Fruit fly (Drosophila melanogaster) whole organism, embryonic: ENCODE data around the gene smo.

Experiments used
- Adf1 ChIP-seq: fragments of 200-800 bp; sonication (Bioruptor generic); IDR thresholded peaks from 2 replicates; pipeline ENCODE4 v1.3.6; 2022; ENCODE audit warnings: missing biosample characterization, missing genetic modification characterization
- BtbVII ChIP-seq: fragments of 200-800 bp; sonication (Bioruptor generic); optimal IDR thresholded peaks from 3 replicates; lab custom pipeline; 2017; ENCODE audit warnings: missing biosample characterization, mild to moderate bottlenecking, missing genetic modification characterization
- CG10209 ChIP-seq: fragments of 200-800 bp; sonication (Bioruptor generic); optimal IDR thresholded peaks from 3 replicates; lab custom pipeline; 2017; ENCODE audit warnings: missing biosample characterization, mild to moderate bottlenecking, missing genetic modification characterization, missing genetic modification reagents
- CG10543 ChIP-seq: fragments of 200-800 bp; sonication (Bioruptor generic); optimal IDR thresholded peaks from 3 replicates; lab custom pipeline; 2017; ENCODE audit warnings: missing biosample characterization, mild to moderate bottlenecking, missing genetic modification characterization, moderate library complexity
- CG11504 ChIP-seq: fragments of 200-800 bp; sonication (Bioruptor generic); optimal IDR thresholded peaks from 3 replicates; lab custom pipeline; 2019; ENCODE audit warnings: missing biosample characterization, mild to moderate bottlenecking, missing genetic modification characterization, moderate library complexity
- CG12155 ChIP-seq: fragments of 200-800 bp; sonication (Bioruptor generic); optimal IDR thresholded peaks from 3 replicates; lab custom pipeline; 2016; ENCODE audit warnings: missing biosample characterization, missing genetic modification characterization
- CG15514 ChIP-seq: fragments of 200-800 bp; sonication (Bioruptor generic); optimal IDR thresholded peaks from 3 replicates; lab custom pipeline; 2017; ENCODE audit warnings: missing biosample characterization, missing genetic modification characterization, mild to moderate bottlenecking, moderate library complexity, missing genetic modification reagents
- CG15601 ChIP-seq: fragments of 200-800 bp; sonication (Bioruptor generic); optimal IDR thresholded peaks from 3 replicates; lab custom pipeline; 2019; ENCODE audit warnings: missing biosample characterization, mild to moderate bottlenecking, missing genetic modification characterization, moderate library complexity
- CG16779 ChIP-seq: fragments of 200-800 bp; sonication (Bioruptor generic); IDR thresholded peaks from 2 replicates; pipeline ENCODE4 v1.3.6; 2022; ENCODE audit warnings: missing biosample characterization, missing genetic modification characterization
- CG17328 ChIP-seq: fragments of 200-800 bp; sonication (Bioruptor generic); IDR thresholded peaks from 2 replicates; pipeline ENCODE4 v1.3.6; 2022; ENCODE audit warnings: missing biosample characterization, missing genetic modification characterization
- CG17359 ChIP-seq: fragments of 200-800 bp; sonication (Bioruptor generic); optimal IDR thresholded peaks from 3 replicates; lab custom pipeline; 2018; ENCODE audit warnings: missing biosample characterization, mild to moderate bottlenecking, missing genetic modification characterization, moderate library complexity
- CG17385 ChIP-seq: fragments of 200-800 bp; sonication (Bioruptor generic); optimal IDR thresholded peaks from 3 replicates; lab custom pipeline; 2018; ENCODE audit warnings: missing biosample characterization, mild to moderate bottlenecking, missing genetic modification characterization
- CG1832 ChIP-seq: fragments of 200-800 bp; sonication (Bioruptor generic); optimal IDR thresholded peaks from 2 replicates; lab custom pipeline; 2017; ENCODE audit warnings: missing biosample characterization, mild to moderate bottlenecking, missing genetic modification characterization, inconsistent platforms
- CG30403 ChIP-seq: fragments of 200-800 bp; sonication (Bioruptor generic); optimal IDR thresholded peaks from 3 replicates; lab custom pipeline; 2016; ENCODE audit warnings: missing biosample characterization, missing genetic modification characterization
- CG31441 ChIP-seq: fragments of 200-800 bp; sonication (Bioruptor generic); IDR thresholded peaks from 2 replicates; pipeline ENCODE4 v1.3.6; 2022; ENCODE audit warnings: missing biosample characterization, missing genetic modification characterization
- CG6689 ChIP-seq: fragments of 200-800 bp; sonication (Bioruptor generic); IDR thresholded peaks from 2 replicates; pipeline ENCODE4 v1.3.6; 2022; ENCODE audit warnings: missing biosample characterization, missing genetic modification characterization
- CG8478 ChIP-seq: fragments of >200 bp; optimal IDR thresholded peaks from 2 replicates; lab custom pipeline; 2018
- CG8944 ChIP-seq: fragments of 200-800 bp; sonication (Bioruptor generic); optimal IDR thresholded peaks from 3 replicates; lab custom pipeline; 2016; ENCODE audit warnings: missing biosample characterization, missing genetic modification characterization
- CHES-1-like ChIP-seq: fragments of 200-800 bp; sonication (Bioruptor generic); optimal IDR thresholded peaks from 2 replicates; lab custom pipeline; 2016; ENCODE audit warnings: missing biosample characterization, missing genetic modification characterization
- Drgx ChIP-seq: fragments of 200-800 bp; sonication (Bioruptor generic); IDR thresholded peaks from 2 replicates; pipeline ENCODE4 v1.3.6; 2022; ENCODE audit warnings: missing biosample characterization, missing genetic modification characterization
- Ets65A ChIP-seq: fragments of 200-800 bp; sonication (Bioruptor generic); peaks from one replicate; lab custom pipeline; 2016; ENCODE audit warnings: missing biosample characterization, missing genetic modification characterization
- HmgD ChIP-seq: fragments of 200-800 bp; sonication (Bioruptor generic); optimal IDR thresholded peaks from 3 replicates; lab custom pipeline; 2016; ENCODE audit warnings: missing biosample characterization, missing genetic modification characterization
- Max ChIP-seq: fragments of 200-800 bp; sonication (Bioruptor generic); optimal IDR thresholded peaks from 2 replicates; lab custom pipeline; 2016; ENCODE audit warnings: missing biosample characterization, mild to moderate bottlenecking, missing genetic modification characterization
- Nf-YC ChIP-seq: fragments of 200-800 bp; optimal IDR thresholded peaks from 3 replicates; lab custom pipeline; 2019; ENCODE audit warnings: missing biosample characterization, mild to moderate bottlenecking, missing genetic modification characterization, moderate library complexity
- Sox102F ChIP-seq: fragments of 200-800 bp; sonication (Bioruptor generic); optimal IDR thresholded peaks from 2 replicates; lab custom pipeline; 2018; ENCODE audit warnings: missing biosample characterization, mild to moderate bottlenecking, missing genetic modification characterization, moderate library complexity
- Stat92E ChIP-seq, 3 experiments: fragments of >200 bp in 2 of 3; fragments of 200-800 bp in 1 of 3; sonication (Bioruptor generic) in 1 of 3; optimal IDR thresholded peaks; 2 replicates each; lab custom pipeline; 2017 to 2019; ENCODE audit warnings: missing biosample characterization in 3 of 3, missing genetic modification characterization in 3 of 3, mild to moderate bottlenecking in 1 of 3, moderate library complexity in 1 of 3
- abd-A ChIP-seq: fragments of 200-800 bp; sonication (Bioruptor generic); optimal IDR thresholded peaks from 3 replicates; lab custom pipeline; 2019; ENCODE audit warnings: missing biosample characterization, mild to moderate bottlenecking, missing genetic modification characterization, moderate library complexity
- az2 ChIP-seq: fragments of 200-800 bp; sonication (Bioruptor generic); optimal IDR thresholded peaks from 3 replicates; lab custom pipeline; 2016; ENCODE audit warnings: missing biosample characterization, missing genetic modification characterization
- bsh ChIP-seq, 2 experiments: fragments of 200-800 bp; sonication (Bioruptor generic); optimal IDR thresholded peaks; 2 replicates each; lab custom pipeline; 2017 to 2018; ENCODE audit warnings: mild to moderate bottlenecking in 2 of 2, missing biosample characterization in 2 of 2, missing genetic modification characterization in 2 of 2, moderate library complexity in 1 of 2
- corto ChIP-seq: fragments of 200-800 bp; sonication (Bioruptor generic); optimal IDR thresholded peaks from 2 replicates; lab custom pipeline; 2016; ENCODE audit warnings: missing biosample characterization, mild to moderate bottlenecking, missing genetic modification characterization, moderate library complexity
- danr ChIP-seq: fragments of 200-800 bp; sonication (Bioruptor generic); IDR thresholded peaks from 2 replicates; pipeline ENCODE4 v1.3.6; 2022; ENCODE audit warnings: missing biosample characterization, missing genetic modification characterization
- dmrt99B ChIP-seq: fragments of 200-800 bp; sonication (Bioruptor generic); optimal IDR thresholded peaks from 2 replicates; lab custom pipeline; 2018; ENCODE audit warnings: missing biosample characterization, mild to moderate bottlenecking, missing genetic modification characterization, moderate library complexity
- gce ChIP-seq: fragments of 200-800 bp; sonication (Bioruptor generic); IDR thresholded peaks from 3 replicates; pipeline ENCODE4 v1.3.6; 2022; ENCODE audit warnings: missing biosample characterization, missing genetic modification characterization
- grau ChIP-seq: fragments of 200-800 bp; optimal IDR thresholded peaks from 3 replicates; lab custom pipeline; 2019; ENCODE audit warnings: missing biosample characterization, mild to moderate bottlenecking, missing genetic modification characterization, moderate library complexity
- kah ChIP-seq: fragments of 200-800 bp; sonication (Bioruptor generic); optimal IDR thresholded peaks from 2 replicates; lab custom pipeline; 2018; ENCODE audit warnings: missing biosample characterization, mild to moderate bottlenecking, missing genetic modification characterization
- lov ChIP-seq, 2 experiments: fragments of 200-800 bp in 1 of 2; fragments of >200 bp in 1 of 2; sonication (Bioruptor generic) in 1 of 2; IDR thresholded peaks in 1 of 2; optimal IDR thresholded peaks in 1 of 2; 2 replicates in 1 of 2; 3 replicates in 1 of 2; pipeline versions ENCODE4 v1.3.6 to Lab custom; 2017 to 2022; ENCODE audit warnings: missing biosample characterization in 1 of 2, missing genetic modification characterization in 1 of 2
- nerfin-1 ChIP-seq: fragments of 200-800 bp; sonication (Bioruptor generic); optimal IDR thresholded peaks from 3 replicates; lab custom pipeline; 2019; ENCODE audit warnings: missing biosample characterization, mild to moderate bottlenecking, missing genetic modification characterization, moderate library complexity
- psq ChIP-seq: fragments of 200-800 bp; sonication (Bioruptor generic); optimal IDR thresholded peaks from 2 replicates; lab custom pipeline; 2017; ENCODE audit warnings: missing biosample characterization, missing genetic modification characterization
- scrt ChIP-seq: fragments of 200-800 bp; sonication (Bioruptor generic); optimal IDR thresholded peaks from 2 replicates; lab custom pipeline; 2018; ENCODE audit warnings: missing biosample characterization, mild to moderate bottlenecking, missing genetic modification characterization, moderate library complexity
- sd ChIP-seq: fragments of 200-800 bp; sonication (Bioruptor generic); optimal IDR thresholded peaks from 3 replicates; lab custom pipeline; 2018; ENCODE audit warnings: missing biosample characterization, mild to moderate bottlenecking, missing genetic modification characterization, moderate library complexity
- sens ChIP-seq: fragments of 200-800 bp; sonication (Bioruptor generic); peaks from one replicate; lab custom pipeline; 2016; ENCODE audit warnings: missing biosample characterization, missing genetic modification characterization
- seq ChIP-seq: fragments of 200-800 bp; sonication (Bioruptor generic); IDR thresholded peaks from 2 replicates; pipeline ENCODE4 v1.3.6; 2022; ENCODE audit warnings: missing biosample characterization, missing genetic modification characterization
- sisA ChIP-seq: fragments of 200-800 bp; sonication (Bioruptor generic); IDR thresholded peaks from 2 replicates; pipeline ENCODE4 v1.3.6; 2022; ENCODE audit warnings: missing biosample characterization, missing genetic modification characterization
- tgo ChIP-seq: fragments of 200-800 bp; sonication (Bioruptor generic); IDR thresholded peaks from 3 replicates; pipeline ENCODE4 v1.3.6; 2022; ENCODE audit warnings: missing biosample characterization, missing genetic modification characterization
- trem ChIP-seq: fragments of 200-800 bp; optimal IDR thresholded peaks from 3 replicates; lab custom pipeline; 2019; ENCODE audit warnings: missing biosample characterization, mild to moderate bottlenecking, missing genetic modification characterization, moderate library complexity
- vvl ChIP-seq: fragments of 200-800 bp; sonication (Bioruptor generic); IDR thresholded peaks from 2 replicates; pipeline ENCODE4 v1.3.6; 2022; ENCODE audit warnings: missing biosample characterization, missing genetic modification characterization
- zf30C ChIP-seq: fragments of 200-800 bp; sonication (Bioruptor generic); optimal IDR thresholded peaks from 3 replicates; lab custom pipeline; 2018; ENCODE audit warnings: missing biosample characterization, mild to moderate bottlenecking, missing genetic modification characterization
- zfh2 ChIP-seq: fragments of 200-800 bp; sonication (Bioruptor generic); optimal IDR thresholded peaks from 2 replicates; lab custom pipeline; 2016; ENCODE audit warnings: missing biosample characterization, missing genetic modification characterization

smo gene

DNA sequence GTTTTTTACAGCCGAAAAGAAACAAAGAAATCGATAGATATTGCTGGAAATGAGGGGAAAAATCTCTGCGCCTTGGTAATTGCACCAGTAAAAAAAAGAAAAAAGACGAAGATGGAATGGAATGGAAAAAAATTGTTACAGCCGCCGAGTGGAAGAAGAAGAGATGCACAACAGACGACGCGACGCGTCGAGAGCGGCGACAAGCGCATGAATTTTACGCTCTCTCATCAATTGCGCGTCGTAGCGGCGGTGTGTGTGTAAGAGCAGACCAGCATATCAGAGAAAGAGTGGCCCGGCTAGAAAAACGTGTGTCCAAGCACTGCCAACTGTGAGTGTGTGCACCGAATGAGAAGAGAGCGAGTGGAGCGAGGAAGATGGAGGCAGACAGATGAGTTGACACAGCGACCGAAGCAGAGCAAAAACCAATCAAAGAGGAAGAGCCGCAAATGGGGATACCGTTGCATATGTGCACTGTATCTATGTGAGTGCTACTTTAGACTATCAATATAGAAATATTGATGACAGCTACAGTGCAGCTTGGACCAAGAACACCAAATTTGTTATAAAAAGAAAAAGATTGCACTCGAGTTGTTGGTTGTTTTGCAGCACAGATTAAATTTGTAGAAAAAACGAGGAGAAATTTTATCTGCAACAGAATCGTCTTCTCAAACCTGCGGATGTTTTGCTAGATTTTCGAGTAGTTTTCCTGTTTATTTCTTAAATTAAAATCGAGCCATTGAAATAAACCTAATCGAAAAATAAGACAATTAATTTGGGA lies 28.1 kb upstream of the smo start (continued):
- TF ChIP-seq corto (GFP tag; lab: Kevin White, UChicago) (peak; percentile 2), danr (GFP tag; lab: Robert Waterston, UW) (no peak), sisA (GFP tag; lab: Robert Waterston, UW) (no peak), CG17359 (tag; lab: Kevin White, UChicago) (peak; percentile 34), scrt (GFP tag; lab: Kevin White, UChicago) (peak; percentile 39), Stat92E (GFP tag; optimal IDR thresholded peaks at IDR 0.05; lab: Kevin White, UChicago) (peak in 1 of 3 experiments; percentile 15), gce (GFP tag; lab: Robert Waterston, UW) (0 out of 3 replicates have a peak, but pooled peaks have one; percentile 17), CHES-1-like (GFP tag; lab: Kevin White, UChicago) (peak; percentile 26), az2 (GFP tag; lab: Kevin White, UChicago) (peak; percentile 42), zfh2 (GFP tag; lab: Kevin White, UChicago) (no peak), CG6689 (0 out of 2 replicates have a peak, but pooled peaks have one; percentile 38), psq (peak; percentile 47), CG31441 (GFP tag; lab: Robert Waterston, UW) (peak; percentile 25; the same call in 1 of the 2 replicates), nerfin-1 (tag; lab: Kevin White, UChicago) (peak; percentile 3), Max (GFP tag; lab: Kevin White, UChicago) (no peak), Drgx (GFP tag; lab: Robert Waterston, UW) (peak; percentile 62), Adf1 (GFP tag; lab: Robert Waterston, UW) (peak; percentile 79), CG11504 (peak; percentile 22), BtbVII (GFP tag; lab: Kevin White, UChicago) (no peak), vvl (GFP tag; lab: Robert Waterston, UW) (peak; percentile 65), CG15514 (peak; percentile 7), tgo (GFP tag; lab: Robert Waterston, UW) (no peak), CG8944 (GFP tag; lab: Kevin White, UChicago) (peak; percentile 10), seq (GFP tag; lab: Robert Waterston, UW) (peak; percentile 6), Ets65A (GFP tag; lab: Kevin White, UChicago) (peak; percentile 32), abd-A (tag; lab: Kevin White, UChicago) (peak; percentile 67), trem (tag; lab: Kevin White, UChicago) (peak; percentile 18), lov (optimal IDR thresholded peaks at IDR 0.05; lab: Kevin White, UChicago) (no peak), lov (GFP tag; IDR thresholded peaks at IDR 0.05; lab: Robert Waterston, UW) (0 out of 3 replicates have a peak, but pooled peaks have one; percentile 14), CG1832 (GFP tag; lab: Kevin White, UChicago) (peak; percentile 80), dmrt99B (tag; lab: Kevin White, UChicago) (peak; percentile 13), CG17385 (GFP tag; lab: Kevin White, UChicago) (peak; percentile 97), zf30C (peak; percentile 11), CG8478 (lab: Kevin White, UChicago) (peak; percentile 20), grau (tag; lab: Kevin White, UChicago) (peak; percentile 84), HmgD (GFP tag; lab: Kevin White, UChicago) (peak; percentile 21), CG10543 (GFP tag; lab: Kevin White, UChicago) (peak; percentile 28), Nf-YC (tag; lab: Kevin White, UChicago) (peak; percentile 25), CG16779 (GFP tag; lab: Robert Waterston, UW) (0 out of 2 replicates have a peak, but pooled peaks have one; percentile 9), kah (GFP tag; lab: Kevin White, UChicago) (peak; percentile 7), sens (GFP tag; lab: Kevin White, UChicago) (peak; percentile 87), CG30403 (GFP tag; lab: Kevin White, UChicago) (peak; percentile 15), Sox102F (GFP tag; lab: Kevin White, UChicago) (peak; percentile 42), CG10209 (GFP tag; lab: Kevin White, UChicago) (no peak), CG15601 (peak; percentile 0), sd (tag; lab: Kevin White, UChicago) (peak; percentile 60), CG17328 (GFP tag; lab: Robert Waterston, UW) (0 out of 2 replicates have a peak, but pooled peaks have one; percentile 22), bsh (GFP tag; optimal IDR thresholded peaks at IDR 0.05; lab: Kevin White, UChicago) (peak; percentile 23 to 44), CG12155 (GFP tag; lab: Kevin White, UChicago) (peak; percentile 31)
